Worm (Caenorhabditis elegans) whole organism, young adult: ENCODE data around the gene ttbk-5.

Experiments
- B0035.1 ChIP-seq: sonication (generic microtip); optimal IDR thresholded peaks from 2 replicates; lab custom pipeline; 2016; ENCODE audit warnings: missing genetic modification characterization, mild to moderate bottlenecking, missing compliant biosample characterization, missing genotype, missing genetic modification reagents
- T07F8.4 ChIP-seq: sonication (generic microtip); optimal IDR thresholded peaks from 2 replicates; lab custom pipeline; 2016; ENCODE audit warnings: mild to moderate bottlenecking, missing genetic modification characterization, moderate library complexity, missing compliant biosample characterization
- ZK185.1 ChIP-seq: sonication (generic microtip); optimal IDR thresholded peaks from 2 replicates; lab custom pipeline; 2016; ENCODE audit warnings: mild to moderate bottlenecking, missing genetic modification characterization, missing compliant biosample characterization; ENCODE audit not compliant: poor library complexity, severe bottlenecking
- chd-7 ChIP-seq: sonication (generic microtip); optimal IDR thresholded peaks from 2 replicates; lab custom pipeline; 2016; ENCODE audit warnings: mild to moderate bottlenecking, missing genetic modification characterization, moderate library complexity, missing compliant biosample characterization
- let-526 ChIP-seq: fragments of 200-800 bp; sonication (Bioruptor generic); IDR thresholded peaks from 2 replicates; pipeline ENCODE4 v1.3.6; 2022; ENCODE audit warnings: missing genetic modification reagents, missing genetic modification characterization, missing compliant biosample characterization
- let-607 ChIP-seq, 2 experiments: fragments of 200-800 bp in 1 of 2; sonication (Bioruptor generic) in 1 of 2; sonication (generic microtip) in 1 of 2; optimal IDR thresholded peaks; 2 replicates each; lab custom pipeline; 2016 to 2018; ENCODE audit warnings: mild to moderate bottlenecking in 2 of 2, missing compliant biosample characterization in 2 of 2, missing genetic modification characterization in 2 of 2, moderate library complexity in 2 of 2, missing genotype in 1 of 2
- tbp1 ChIP-seq: fragments of 200-800 bp; sonication (Bioruptor generic); optimal IDR thresholded peaks from 2 replicates; lab custom pipeline; 2018; ENCODE audit warnings: mild to moderate bottlenecking, missing genetic modification characterization, missing compliant biosample characterization
- unc-130 ChIP-seq: sonication (generic microtip); optimal IDR thresholded peaks from 2 replicates; lab custom pipeline; 2016; ENCODE audit warnings: missing genetic modification reagents, missing genetic modification characterization, missing compliant biosample characterization
- zim-3 ChIP-seq: sonication (generic microtip); optimal IDR thresholded peaks from 2 replicates; lab custom pipeline; 2017; ENCODE audit warnings: mild to moderate bottlenecking, missing genetic modification characterization, moderate library complexity, missing compliant biosample characterization
- ztf-22 ChIP-seq: fragments of 200-800 bp; sonication (Bioruptor generic); optimal IDR thresholded peaks from 2 replicates; lab custom pipeline; 2018; ENCODE audit warnings: mild to moderate bottlenecking, missing genetic modification characterization, moderate library complexity, missing compliant biosample characterization

DNA sequence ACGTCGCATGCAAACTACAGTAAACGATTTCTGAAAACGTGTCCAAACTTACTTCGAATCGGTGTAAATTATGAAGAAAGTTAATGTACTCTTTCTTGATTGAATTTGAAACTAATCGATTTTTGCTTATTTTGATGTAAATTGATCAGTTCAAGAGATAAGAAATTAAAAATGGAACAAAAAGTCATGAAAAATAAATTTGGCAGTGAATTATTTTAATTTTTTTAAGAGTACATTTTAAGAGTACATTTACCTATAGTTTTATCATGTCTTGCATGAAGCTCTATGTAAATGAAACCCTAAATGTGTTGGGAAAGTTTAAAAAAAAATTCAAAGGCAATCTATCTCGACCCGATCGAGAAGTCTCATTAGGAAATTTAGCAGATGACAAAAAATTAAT lies 34.3 kb upstream of the ttbk-5 start, which contains the start of gene T04B2.7:
- TF ChIP-seq unc-130 (GFP tag; lab: Kevin White, UChicago): no peak
- no peak for TF ChIP-seq T07F8.4 (tag; lab: Kevin White, UChicago)
- no peak for TF ChIP-seq tbp1 (GFP tag; lab: Kevin White, UChicago)
- no peak for TF ChIP-seq let-526 (GFP tag; lab: Robert Waterston, UW)
- TF ChIP-seq let-607 (tag; optimal IDR thresholded peaks at IDR 0.05; lab: Kevin White, UChicago): no peak
- no peak for TF ChIP-seq chd-7 (tag; lab: Kevin White, UChicago)
- no peak for TF ChIP-seq ZK185.1 (tag; lab: Kevin White, UChicago)
- TF ChIP-seq ztf-22: no peak
- no peak for TF ChIP-seq zim-3 (tag; lab: Kevin White, UChicago)
- no peak for TF ChIP-seq B0035.1 (tag; lab: Kevin White, UChicago)
